Worm (Caenorhabditis elegans) whole organism, young adult: Measurements from ENCODE around the gene Y5H2A.1.
A peak's percentile ranks its signal among the peaks of the same experiment; 100 is the strongest.

ENCODE experiments used
- B0019.2 ChIP-seq: fragments of 200-800 bp; sonication (Bioruptor generic); conservative IDR thresholded peaks from 2 replicates; pipeline ENCODE4 v1.3.6; 2022; ENCODE audit warnings: missing genetic modification reagents, missing genetic modification characterization, missing compliant biosample characterization
- B0035.1 ChIP-seq: sonication (generic microtip); optimal IDR thresholded peaks from 2 replicates; lab custom pipeline; 2016; ENCODE audit warnings: missing genetic modification characterization, mild to moderate bottlenecking, missing compliant biosample characterization, missing genotype, missing genetic modification reagents
- Y53F4B.3 ChIP-seq: fragments of 200-800 bp; sonication (Bioruptor generic); IDR thresholded peaks from 2 replicates; pipeline ENCODE4 v1.3.6; 2022; ENCODE audit warnings: missing genetic modification reagents, missing genetic modification characterization, missing compliant biosample characterization
- Y53G8AR.9 ChIP-seq: fragments of 200-800 bp; sonication (Bioruptor generic); conservative IDR thresholded peaks from 2 replicates; pipeline ENCODE4 v1.3.6; 2022; ENCODE audit warnings: missing genetic modification reagents, missing genetic modification characterization, missing compliant biosample characterization
- ama-1 ChIP-seq, 3 experiments: fragments of 150-350 bp in 1 of 3; sonication (generic microtip) in 2 of 3; optimal IDR thresholded peaks; 2 replicates each; lab custom pipeline; 2014 to 2018; ENCODE audit warnings: missing biosample characterization in 2 of 3, missing genetic modification characterization in 2 of 3, missing genetic modification reagents in 2 of 3
- aptf-3 ChIP-seq: fragments of 200-800 bp; sonication (Bioruptor generic); IDR thresholded peaks from 2 replicates; pipeline ENCODE4 v1.3.6; 2022; ENCODE audit warnings: missing genetic modification characterization, missing compliant biosample characterization
- athp-1 ChIP-seq: sonication (generic microtip); optimal IDR thresholded peaks from 2 replicates; lab custom pipeline; 2017; ENCODE audit warnings: mild to moderate bottlenecking, missing genetic modification characterization, missing compliant biosample characterization
- attf-3 ChIP-seq: fragments of 200-800 bp; sonication (Bioruptor generic); conservative IDR thresholded peaks from 2 replicates; pipeline ENCODE4 v1.3.6; 2022; ENCODE audit warnings: missing genetic modification reagents, missing genetic modification characterization, missing compliant biosample characterization
- attf-5 ChIP-seq: fragments of 200-800 bp; sonication (Bioruptor generic); optimal IDR thresholded peaks from 2 replicates; lab custom pipeline; 2018; ENCODE audit warnings: mild to moderate bottlenecking, missing genetic modification characterization, missing compliant biosample characterization
- bed-2 ChIP-seq: fragments of 200-800 bp; sonication (Bioruptor generic); IDR thresholded peaks from 2 replicates; pipeline ENCODE4 v1.3.6; 2022; ENCODE audit warnings: missing genetic modification reagents, missing genetic modification characterization, missing compliant biosample characterization
- cebp-1 ChIP-seq, 2 experiments: fragments of 200-800 bp in 1 of 2; sonication (Bioruptor generic) in 1 of 2; sonication (generic microtip) in 1 of 2; IDR thresholded peaks in 1 of 2; optimal IDR thresholded peaks in 1 of 2; 2 replicates each; pipeline versions ENCODE4 v1.3.6 to Lab custom; 2017 to 2022; ENCODE audit warnings: missing compliant biosample characterization in 2 of 2, missing genetic modification characterization in 2 of 2, mild to moderate bottlenecking in 1 of 2, missing genetic modification reagents in 1 of 2, moderate library complexity in 1 of 2
- ceh-40 ChIP-seq: fragments of 200-800 bp; sonication (Bioruptor generic); IDR thresholded peaks from 2 replicates; pipeline ENCODE4 v1.3.6; 2022; ENCODE audit warnings: missing genetic modification characterization, missing compliant biosample characterization
- dox-1 ChIP-seq: fragments of 200-800 bp; sonication (Bioruptor generic); IDR thresholded peaks from 2 replicates; pipeline ENCODE4 v1.3.6; 2022; ENCODE audit warnings: missing genetic modification reagents, missing genetic modification characterization, missing compliant biosample characterization
- efl-1 ChIP-seq: fragments of 150-350 bp; optimal IDR thresholded peaks from 2 replicates; lab custom pipeline; 2014; ENCODE audit warnings: missing biosample characterization, missing genetic modification reagents, missing genetic modification characterization
- egl-18 ChIP-seq: fragments of 200-800 bp; sonication (Bioruptor generic); IDR thresholded peaks from 2 replicates; pipeline ENCODE4 v1.3.6; 2022; ENCODE audit warnings: missing genetic modification reagents, missing genetic modification characterization, missing compliant biosample characterization
- ekl-4 ChIP-seq: fragments of 200-800 bp; sonication (Bioruptor generic); IDR thresholded peaks from 2 replicates; pipeline ENCODE4 v1.3.6; 2022; ENCODE audit warnings: missing genetic modification reagents, missing genetic modification characterization, missing compliant biosample characterization
- ets-4 ChIP-seq: fragments of 200-800 bp; sonication (Bioruptor generic); optimal IDR thresholded peaks from 2 replicates; lab custom pipeline; 2018; ENCODE audit warnings: mild to moderate bottlenecking, missing genetic modification characterization, missing compliant biosample characterization
- hmg-1.2 ChIP-seq: fragments of 200-800 bp; sonication (Bioruptor generic); IDR thresholded peaks from 2 replicates; pipeline ENCODE4 v1.3.6; 2022; ENCODE audit warnings: missing genetic modification reagents, missing genetic modification characterization, missing compliant biosample characterization
- hrde-1 ChIP-seq: sonication (generic microtip); optimal IDR thresholded peaks from 2 replicates; lab custom pipeline; 2016; ENCODE audit warnings: missing genetic modification characterization, mild to moderate bottlenecking, missing compliant biosample characterization, moderate library complexity, missing genotype, missing genetic modification reagents, borderline replicate concordance
- lag-1 ChIP-seq: fragments of 200-800 bp; sonication (Bioruptor generic); IDR thresholded peaks from 2 replicates; pipeline ENCODE4 v1.3.6; 2022; ENCODE audit warnings: missing genetic modification reagents, missing genetic modification characterization, missing compliant biosample characterization
- let-526 ChIP-seq: fragments of 200-800 bp; sonication (Bioruptor generic); IDR thresholded peaks from 2 replicates; pipeline ENCODE4 v1.3.6; 2022; ENCODE audit warnings: missing genetic modification reagents, missing genetic modification characterization, missing compliant biosample characterization
- lin-35 ChIP-seq, 3 experiments: fragments of 150-350 bp in 2 of 3; sonication (generic microtip) in 1 of 3; optimal IDR thresholded peaks; 2 replicates each; lab custom pipeline; 2014 to 2018; ENCODE audit warnings: missing biosample characterization in 3 of 3, missing genetic modification characterization in 3 of 3, missing genetic modification reagents in 3 of 3
- lin-40 ChIP-seq: sonication (generic microtip); optimal IDR thresholded peaks from 2 replicates; lab custom pipeline; 2016; ENCODE audit warnings: missing genetic modification characterization, mild to moderate bottlenecking, missing compliant biosample characterization, missing genotype, missing genetic modification reagents
- lin-54 ChIP-seq: fragments of 200-800 bp; sonication (Bioruptor generic); optimal IDR thresholded peaks from 2 replicates; lab custom pipeline; 2018; ENCODE audit warnings: mild to moderate bottlenecking, missing genetic modification characterization, missing compliant biosample characterization
- madf-3 ChIP-seq: fragments of 200-800 bp; sonication (Bioruptor generic); IDR thresholded peaks from 2 replicates; pipeline ENCODE4 v1.3.6; 2022; ENCODE audit warnings: missing genetic modification reagents, missing genetic modification characterization, missing compliant biosample characterization
- nfyb-1 ChIP-seq: fragments of 200-800 bp; sonication (Bioruptor generic); IDR thresholded peaks from 2 replicates; pipeline ENCODE4 v1.3.6; 2022; ENCODE audit warnings: missing genetic modification reagents, missing genetic modification characterization, missing compliant biosample characterization
- nhr-80 ChIP-seq: sonication (generic microtip); optimal IDR thresholded peaks from 2 replicates; lab custom pipeline; 2016; ENCODE audit warnings: missing genetic modification characterization, missing compliant biosample characterization
- sdz-38 ChIP-seq: sonication (generic microtip); optimal IDR thresholded peaks from 2 replicates; lab custom pipeline; 2016; ENCODE audit warnings: missing genotype, missing genetic modification characterization, missing compliant biosample characterization
- snpc-1.3 ChIP-seq: sonication (generic microtip); optimal IDR thresholded peaks from 2 replicates; lab custom pipeline; 2017; ENCODE audit warnings: missing genetic modification characterization, mild to moderate bottlenecking, missing compliant biosample characterization, antibody characterized with exemption, moderate library complexity, missing genotype, missing genetic modification reagents; ENCODE audit not compliant: insufficient read depth
- snpc-4 ChIP-seq, 5 experiments: fragments of 150-350 bp in 1 of 5; sonication (generic microtip) in 4 of 5; optimal IDR thresholded peaks; 2 replicates each; lab custom pipeline; 2014 to 2018; ENCODE audit warnings: missing genetic modification characterization in 5 of 5, missing biosample characterization in 3 of 5, antibody characterized with exemption in 2 of 5, mild to moderate bottlenecking in 2 of 5, missing compliant biosample characterization in 2 of 5, missing genotype in 2 of 5, moderate library complexity in 2 of 5, missing genetic modification reagents in 1 of 5
- unc-130 ChIP-seq: sonication (generic microtip); optimal IDR thresholded peaks from 2 replicates; lab custom pipeline; 2016; ENCODE audit warnings: missing genetic modification reagents, missing genetic modification characterization, missing compliant biosample characterization
- zfh-2 ChIP-seq: fragments of 200-800 bp; sonication (Bioruptor generic); conservative IDR thresholded peaks from 2 replicates; pipeline ENCODE4 v1.3.6; 2022; ENCODE audit warnings: missing genetic modification reagents, missing genetic modification characterization, missing compliant biosample characterization
- zim-3 ChIP-seq: sonication (generic microtip); optimal IDR thresholded peaks from 2 replicates; lab custom pipeline; 2017; ENCODE audit warnings: mild to moderate bottlenecking, missing genetic modification characterization, moderate library complexity, missing compliant biosample characterization
- ztf-18 ChIP-seq: sonication (generic microtip); optimal IDR thresholded peaks from 2 replicates; lab custom pipeline; 2016; ENCODE audit warnings: missing genotype, mild to moderate bottlenecking, missing genetic modification characterization, missing compliant biosample characterization
- ztf-22 ChIP-seq: fragments of 200-800 bp; sonication (Bioruptor generic); optimal IDR thresholded peaks from 2 replicates; lab custom pipeline; 2018; ENCODE audit warnings: mild to moderate bottlenecking, missing genetic modification characterization, moderate library complexity, missing compliant biosample characterization
- ztf-25 ChIP-seq: fragments of 200-800 bp; sonication (Bioruptor generic); IDR thresholded peaks from 2 replicates; pipeline ENCODE4 v1.3.6; 2022; ENCODE audit warnings: missing genetic modification reagents, missing genetic modification characterization, missing compliant biosample characterization
- ztf-26 ChIP-seq: sonication (generic microtip); optimal IDR thresholded peaks from 2 replicates; lab custom pipeline; 2017; ENCODE audit warnings: missing genetic modification characterization, missing compliant biosample characterization
- ztf-28 ChIP-seq: fragments of 200-800 bp; sonication (Bioruptor generic); IDR thresholded peaks from 2 replicates; pipeline ENCODE4 v1.3.6; 2022; ENCODE audit warnings: missing genetic modification reagents, missing genetic modification characterization, missing compliant biosample characterization

Y5H2A.1 gene

ce11 chrV:2233177-2233576 is 38.5 kb downstream of the Y5H2A.1 start, which contains the start of gene nhr-96:
Gene nhr-96 (plus strand): TSS chrV:2233477.
- no peak for TF ChIP-seq ekl-4
- no peak for TF ChIP-seq Y53G8AR.9 (GFP tag; lab: Robert Waterston, UW)
- TF ChIP-seq snpc-1.3 = no peak
- no peak for TF ChIP-seq aptf-3 (GFP tag; lab: Robert Waterston, UW)
- TF ChIP-seq attf-3 (GFP tag; lab: Robert Waterston, UW) = no peak
- no peak for TF ChIP-seq ztf-18 (tag; lab: Kevin White, UChicago)
- no peak for TF ChIP-seq unc-130 (GFP tag; lab: Kevin White, UChicago)
- TF ChIP-seq bed-2 (GFP tag; lab: Robert Waterston, UW) = no peak
- TF ChIP-seq zfh-2 (GFP tag; lab: Robert Waterston, UW) = no peak
- no peak for TF ChIP-seq egl-18 (GFP tag; lab: Robert Waterston, UW)
- no peak for TF ChIP-seq let-526
- TF ChIP-seq hrde-1 (tag; lab: Kevin White, UChicago) = no peak

ce11 chrV:2230912-2231311 is 40.7 kb downstream of the Y5H2A.1 start, which contains the start of gene nhr-134:
Gene nhr-134 (plus strand): TSS chrV:2231223.
- TF ChIP-seq lag-1 = no peak
- TF ChIP-seq B0035.1 (tag; lab: Kevin White, UChicago) = no peak
- no peak for TF ChIP-seq nfyb-1 (GFP tag; lab: Robert Waterston, UW)
- no peak for TF ChIP-seq ztf-22 (GFP tag; lab: Kevin White, UChicago)
- no peak for TF ChIP-seq dox-1 (GFP tag; lab: Robert Waterston, UW)
- TF ChIP-seq hmg-1.2 (GFP tag; lab: Robert Waterston, UW) = peak; percentile 52; the same call in 1 of the 2 replicates
- TF ChIP-seq athp-1 (tag; lab: Kevin White, UChicago) = no peak
- TF ChIP-seq snpc-4 (GFP tag; optimal IDR thresholded peaks at IDR 0.05; lab: Kevin White, UChicago) = no peak
- no peak for TF ChIP-seq snpc-4 (tag; optimal IDR thresholded peaks at IDR 0.05; lab: Kevin White, UChicago)
- TF ChIP-seq Y53F4B.3 = no peak
- TF ChIP-seq attf-5 = peak; percentile 34
- TF ChIP-seq ztf-28 = no peak
- no peak for TF ChIP-seq zim-3 (tag; lab: Kevin White, UChicago)
- TF ChIP-seq snpc-1.3 = no peak
- no peak for TF ChIP-seq cebp-1 (GFP tag; IDR thresholded peaks at IDR 0.05; lab: Robert Waterston, UW)
- peak; percentile 25 for TF ChIP-seq cebp-1 (tag; optimal IDR thresholded peaks at IDR 0.05; lab: Kevin White, UChicago)
- no peak for TF ChIP-seq lin-54
- TF ChIP-seq nhr-80 = peak; percentile 4
- TF ChIP-seq ama-1 (optimal IDR thresholded peaks at IDR 0.05; lab: Kevin White, UChicago) = no peak
- no peak for TF ChIP-seq ama-1 (GFP tag; optimal IDR thresholded peaks at IDR 0.05; lab: Kevin White, UChicago)
- TF ChIP-seq, all 124 proteins: peak for 4

ce11 chrV:2228781-2229180 is 42.9 kb downstream of the Y5H2A.1 start, which contains the start of gene nhr-126:
Gene nhr-126 (plus strand): TSS chrV:2229081.
- TF ChIP-seq lin-35 (GFP tag; optimal IDR thresholded peaks at IDR 0.05; lab: Kevin White, UChicago) = no peak
- TF ChIP-seq efl-1 = no peak
- TF ChIP-seq ztf-22 (GFP tag; lab: Kevin White, UChicago) = no peak
- TF ChIP-seq B0019.2 (GFP tag; lab: Robert Waterston, UW) = no peak
- no peak for TF ChIP-seq hmg-1.2 (GFP tag; lab: Robert Waterston, UW)
- no peak for TF ChIP-seq sdz-38 (tag; lab: Kevin White, UChicago)
- no peak for TF ChIP-seq lag-1
- no peak for TF ChIP-seq aptf-3 (GFP tag; lab: Robert Waterston, UW)

ce11 chrV:2226903-2227302 is 44.7 kb downstream of the Y5H2A.1 start, which contains the start of gene nhr-18:
Gene nhr-18 (plus strand): TSS chrV:2227203.
- TF ChIP-seq cebp-1 (GFP tag; IDR thresholded peaks at IDR 0.05; lab: Robert Waterston, UW) (no peak), cebp-1 (tag; optimal IDR thresholded peaks at IDR 0.05; lab: Kevin White, UChicago) (no peak), ztf-26 (tag; lab: Kevin White, UChicago) (no peak), ets-4 (GFP tag; lab: Kevin White, UChicago) (no peak), ztf-25 (GFP tag; lab: Robert Waterston, UW) (no peak), ceh-40 (no peak), madf-3 (GFP tag; lab: Robert Waterston, UW) (no peak), lin-40 (tag; lab: Kevin White, UChicago) (no peak)
